Fruit fly (Drosophila melanogaster): ENCODE data around the gene Rel.

The Rel gene

DNA sequence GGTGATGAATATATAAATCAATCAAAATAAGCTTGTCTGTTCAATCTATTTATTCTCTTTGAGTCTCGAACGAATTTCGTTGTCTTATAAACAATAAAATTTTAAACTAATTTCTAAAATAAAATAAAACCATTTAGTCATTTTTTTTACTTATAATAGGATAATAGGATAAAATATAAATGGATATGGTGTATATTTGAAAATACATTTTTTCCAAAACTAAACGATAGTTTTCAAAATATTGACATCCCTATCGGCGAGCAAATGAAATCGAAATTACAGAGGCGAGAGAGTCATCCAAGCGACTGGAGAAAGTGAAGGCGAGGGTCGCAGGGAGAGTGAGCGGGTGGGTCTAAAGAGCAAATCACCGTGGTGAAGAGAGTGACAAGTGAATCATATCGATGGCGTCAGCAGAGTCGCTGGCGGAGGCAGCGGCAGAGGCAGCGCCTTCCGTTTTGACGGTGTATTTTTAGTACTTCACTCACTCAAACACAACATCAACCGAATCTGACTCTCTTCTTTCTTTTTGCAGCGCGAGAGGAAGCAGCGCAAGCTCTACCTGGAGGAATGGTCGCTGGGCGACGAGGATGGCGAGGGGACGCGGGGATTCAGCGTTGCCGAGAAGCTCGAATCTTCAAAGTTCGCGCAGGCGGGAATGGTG is 9.8 kb upstream of the Rel start (continued):
- peak; percentile 66 for TF ChIP-seq vfl (GFP tag; optimal IDR thresholded peaks at IDR 0.05)
- TF ChIP-seq CG4404 (GFP tag; IDR thresholded peaks at IDR 0.05) = no peak
- no peak for TF ChIP-seq CG8944 (GFP tag; optimal IDR thresholded peaks at IDR 0.05)
- TF ChIP-seq abd-A (tag; optimal IDR thresholded peaks at IDR 0.05) = peak; percentile 100
- peak; percentile 95 for TF ChIP-seq HHEX (GFP tag; optimal IDR thresholded peaks at IDR 0.05)
- no peak for TF ChIP-seq grn (GFP tag; optimal IDR thresholded peaks at IDR 0.05)
- peak; percentile 97 for TF ChIP-seq Hand (GFP tag; optimal IDR thresholded peaks at IDR 0.05)
- TF ChIP-seq CHES-1-like (GFP tag; optimal IDR thresholded peaks at IDR 0.05) = peak; percentile 61
- TF ChIP-seq Usf (GFP tag; optimal IDR thresholded peaks at IDR 0.05) = peak; percentile 92
- TF ChIP-seq Fer3 (tag; optimal IDR thresholded peaks at IDR 0.05) = peak; percentile 98
- TF ChIP-seq CG16813 (GFP tag; IDR thresholded peaks at IDR 0.05; ENCODE audit: partially characterized antibody) = no peak
- TF ChIP-seq CG1603 (tag; optimal IDR thresholded peaks at IDR 0.05) = peak; percentile 74
- TF ChIP-seq sc (optimal IDR thresholded peaks at IDR 0.05) = no peak
- TF ChIP-seq sc (GFP tag; optimal IDR thresholded peaks at IDR 0.05) = peak; percentile 96
- TF ChIP-seq CG11456 (GFP tag; IDR thresholded peaks at IDR 0.05) = no peak
- TF ChIP-seq HLHmδ (GFP tag; optimal IDR thresholded peaks at IDR 0.05) = peak; percentile 98
- peak; percentile 58 for TF ChIP-seq CG7786 (GFP tag; optimal IDR thresholded peaks at IDR 0.05)
- peak; percentile 60 for TF ChIP-seq TFAM (GFP tag; optimal IDR thresholded peaks at IDR 0.05)
- peak; percentile 92 for TF ChIP-seq CrebB (tag; optimal IDR thresholded peaks at IDR 0.05)
- TF ChIP-seq da (GFP tag; optimal IDR thresholded peaks at IDR 0.05) = peak; percentile 10
- peak; percentile 12 for TF ChIP-seq CG8089 (GFP tag; optimal IDR thresholded peaks at IDR 0.05)
- peak; percentile 78 for TF ChIP-seq mirr (GFP tag; optimal IDR thresholded peaks at IDR 0.05)
- peak; percentile 98 for TF ChIP-seq nerfin-1 (tag; optimal IDR thresholded peaks at IDR 0.05)
- TF ChIP-seq Meics (GFP tag; optimal IDR thresholded peaks at IDR 0.05) = peak; percentile 99
- TF ChIP-seq ab (GFP tag; optimal IDR thresholded peaks at IDR 0.05) = no peak
- peak; percentile 87 for TF ChIP-seq corto (GFP tag; optimal IDR thresholded peaks at IDR 0.05)
- peak; percentile 67 for TF ChIP-seq pho (GFP tag; optimal IDR thresholded peaks at IDR 0.05)
- TF ChIP-seq CG12219 (GFP tag; optimal IDR thresholded peaks at IDR 0.05) = peak; percentile 91
- TF ChIP-seq Dbx (GFP tag; IDR thresholded peaks at IDR 0.05) = no peak
- peak; percentile 95 for TF ChIP-seq tio (GFP tag; optimal IDR thresholded peaks at IDR 0.05)
- no peak for TF ChIP-seq D (optimal IDR thresholded peaks at IDR 0.05)
- TF ChIP-seq D (GFP tag; optimal IDR thresholded peaks at IDR 0.05) = peak; percentile 95
- TF ChIP-seq CG9727 (GFP tag; optimal IDR thresholded peaks at IDR 0.05) = peak; percentile 99
- no peak for TF ChIP-seq aop (GFP tag; IDR thresholded peaks at IDR 0.05)
- peak; percentile 78 for TF ChIP-seq CG4854 (GFP tag; optimal IDR thresholded peaks at IDR 0.05)
- peak; percentile 66 for TF ChIP-seq Side (GFP tag; optimal IDR thresholded peaks at IDR 0.05)
- TF ChIP-seq tll (GFP tag; optimal IDR thresholded peaks at IDR 0.05) = peak in 1 of 2 experiments; percentile 72
- no peak for TF ChIP-seq Dip2 (GFP tag; IDR thresholded peaks at IDR 0.05)
- TF ChIP-seq CG17612 (GFP tag; IDR thresholded peaks at IDR 0.05) = no peak
- TF ChIP-seq PHDP (tag; optimal IDR thresholded peaks at IDR 0.05) = peak; percentile 99
- TF ChIP-seq CG14014 (GFP tag; IDR thresholded peaks at IDR 0.05) = no peak
- TF ChIP-seq CG11504 (tag; optimal IDR thresholded peaks at IDR 0.05) = peak; percentile 98
- no peak for TF ChIP-seq otp (GFP tag; IDR thresholded peaks at IDR 0.05)
- TF ChIP-seq Sox102F (GFP tag; optimal IDR thresholded peaks at IDR 0.05) = peak; percentile 99
- peak; percentile 98 for TF ChIP-seq CG13894 (tag; optimal IDR thresholded peaks at IDR 0.05)
- peak; percentile 99 for TF ChIP-seq sug (tag; optimal IDR thresholded peaks at IDR 0.05)
- TF ChIP-seq CG6765 (GFP tag; optimal IDR thresholded peaks at IDR 0.05) = peak; percentile 97
- TF ChIP-seq CG2889 (GFP tag; IDR thresholded peaks at IDR 0.05) = no peak
- peak; percentile 56 for TF ChIP-seq Atf3 (GFP tag; optimal IDR thresholded peaks at IDR 0.05)
- TF ChIP-seq onecut (GFP tag; IDR thresholded peaks at IDR 0.05) = peak; percentile 88
